Worm (Caenorhabditis elegans) whole organism, young adult: Measurements from ENCODE around the gene B0303.7.

Experiments
- C06A6.2 ChIP-seq: fragments of 200-800 bp; sonication (Bioruptor generic); conservative IDR thresholded peaks from 2 replicates; pipeline ENCODE4 v1.3.6; 2022; ENCODE audit warnings: missing genetic modification characterization, missing compliant biosample characterization
- C17E4.6 ChIP-seq: fragments of 200-800 bp; sonication (Bioruptor generic); IDR thresholded peaks from 2 replicates; pipeline ENCODE4 v1.3.6; 2022; ENCODE audit warnings: missing genetic modification reagents, missing genetic modification characterization, missing compliant biosample characterization
- F33H1.4 ChIP-seq: fragments of 200-800 bp; sonication (Bioruptor generic); IDR thresholded peaks from 2 replicates; pipeline ENCODE4 v1.3.6; 2022; ENCODE audit warnings: missing genetic modification reagents, missing genetic modification characterization, missing compliant biosample characterization
- F39B2.1 ChIP-seq: fragments of 200-800 bp; sonication (Bioruptor generic); IDR thresholded peaks from 2 replicates; pipeline ENCODE4 v1.3.6; 2022; ENCODE audit warnings: missing genetic modification reagents, missing genetic modification characterization, missing compliant biosample characterization
- F52B5.7 ChIP-seq: sonication (generic microtip); optimal IDR thresholded peaks from 2 replicates; lab custom pipeline; 2016; ENCODE audit warnings: mild to moderate bottlenecking, missing genetic modification characterization, missing compliant biosample characterization
- F57C9.4 ChIP-seq: sonication (generic microtip); optimal IDR thresholded peaks from 2 replicates; lab custom pipeline; 2017; ENCODE audit warnings: mild to moderate bottlenecking, missing genetic modification characterization, missing compliant biosample characterization
- K11D2.4 ChIP-seq: fragments of 200-800 bp; sonication (Bioruptor generic); IDR thresholded peaks from 2 replicates; pipeline ENCODE4 v1.3.6; 2022; ENCODE audit warnings: missing genetic modification reagents, missing genetic modification characterization, missing compliant biosample characterization
- Y53F4B.3 ChIP-seq: fragments of 200-800 bp; sonication (Bioruptor generic); IDR thresholded peaks from 2 replicates; pipeline ENCODE4 v1.3.6; 2022; ENCODE audit warnings: missing genetic modification reagents, missing genetic modification characterization, missing compliant biosample characterization
- Y53G8AR.9 ChIP-seq: fragments of 200-800 bp; sonication (Bioruptor generic); conservative IDR thresholded peaks from 2 replicates; pipeline ENCODE4 v1.3.6; 2022; ENCODE audit warnings: missing genetic modification reagents, missing genetic modification characterization, missing compliant biosample characterization
- Y79H2A.3 ChIP-seq: fragments of 200-800 bp; sonication (Bioruptor generic); conservative IDR thresholded peaks from 2 replicates; pipeline ENCODE4 v1.3.6; 2022; ENCODE audit warnings: missing genetic modification reagents, missing genetic modification characterization, missing compliant biosample characterization
- Y95B8A.8 ChIP-seq: fragments of 200-800 bp; sonication (Bioruptor generic); IDR thresholded peaks from 2 replicates; pipeline ENCODE4 v1.3.6; 2022; ENCODE audit warnings: missing genetic modification reagents, missing genetic modification characterization, missing compliant biosample characterization
- ZK185.1 ChIP-seq: sonication (generic microtip); optimal IDR thresholded peaks from 2 replicates; lab custom pipeline; 2016; ENCODE audit warnings: mild to moderate bottlenecking, missing genetic modification characterization, missing compliant biosample characterization; ENCODE audit not compliant: poor library complexity, severe bottlenecking
- ama-1 ChIP-seq, 3 experiments: fragments of 150-350 bp in 1 of 3; sonication (generic microtip) in 2 of 3; optimal IDR thresholded peaks; 2 replicates each; lab custom pipeline; 2014 to 2018; ENCODE audit warnings: missing biosample characterization in 2 of 3, missing genetic modification characterization in 2 of 3, missing genetic modification reagents in 2 of 3
- aptf-3 ChIP-seq: fragments of 200-800 bp; sonication (Bioruptor generic); IDR thresholded peaks from 2 replicates; pipeline ENCODE4 v1.3.6; 2022; ENCODE audit warnings: missing genetic modification characterization, missing compliant biosample characterization
- athp-1 ChIP-seq: sonication (generic microtip); optimal IDR thresholded peaks from 2 replicates; lab custom pipeline; 2017; ENCODE audit warnings: mild to moderate bottlenecking, missing genetic modification characterization, missing compliant biosample characterization
- bed-1 ChIP-seq: fragments of 200-800 bp; sonication (Bioruptor generic); IDR thresholded peaks from 2 replicates; pipeline ENCODE4 v1.3.6; 2022; ENCODE audit warnings: missing genetic modification reagents, missing genetic modification characterization, missing compliant biosample characterization
- bed-2 ChIP-seq: fragments of 200-800 bp; sonication (Bioruptor generic); IDR thresholded peaks from 2 replicates; pipeline ENCODE4 v1.3.6; 2022; ENCODE audit warnings: missing genetic modification reagents, missing genetic modification characterization, missing compliant biosample characterization
- cebp-2 ChIP-seq: fragments of 200-800 bp; sonication (Bioruptor generic); IDR thresholded peaks from 2 replicates; pipeline ENCODE4 v1.3.6; 2022; ENCODE audit warnings: missing genetic modification characterization, missing compliant biosample characterization
- die-1 ChIP-seq: sonication (generic microtip); optimal IDR thresholded peaks from 2 replicates; lab custom pipeline; 2016; ENCODE audit warnings: missing genotype, mild to moderate bottlenecking, missing genetic modification characterization, missing compliant biosample characterization
- dox-1 ChIP-seq: fragments of 200-800 bp; sonication (Bioruptor generic); IDR thresholded peaks from 2 replicates; pipeline ENCODE4 v1.3.6; 2022; ENCODE audit warnings: missing genetic modification reagents, missing genetic modification characterization, missing compliant biosample characterization
- dpff-1 ChIP-seq: sonication (generic microtip); optimal IDR thresholded peaks from 2 replicates; lab custom pipeline; 2017; ENCODE audit warnings: mild to moderate bottlenecking, missing genetic modification characterization, missing compliant biosample characterization
- efl-1 ChIP-seq: fragments of 150-350 bp; optimal IDR thresholded peaks from 2 replicates; lab custom pipeline; 2014; ENCODE audit warnings: missing biosample characterization, missing genetic modification reagents, missing genetic modification characterization
- ekl-4 ChIP-seq: fragments of 200-800 bp; sonication (Bioruptor generic); IDR thresholded peaks from 2 replicates; pipeline ENCODE4 v1.3.6; 2022; ENCODE audit warnings: missing genetic modification reagents, missing genetic modification characterization, missing compliant biosample characterization
- fkh-3 ChIP-seq: sonication (generic microtip); optimal IDR thresholded peaks from 2 replicates; lab custom pipeline; 2016; ENCODE audit warnings: mild to moderate bottlenecking, missing genetic modification characterization, missing compliant biosample characterization
- him-1 ChIP-seq: sonication (generic microtip); optimal IDR thresholded peaks from 2 replicates; lab custom pipeline; 2016; ENCODE audit warnings: missing genotype, missing genetic modification reagents, missing genetic modification characterization, missing compliant biosample characterization
- hlh-26 ChIP-seq: fragments of 200-800 bp; sonication (Bioruptor generic); conservative IDR thresholded peaks from 2 replicates; pipeline ENCODE4 v1.3.6; 2022; ENCODE audit warnings: missing genetic modification reagents, missing genetic modification characterization, missing compliant biosample characterization
- hmg-20 ChIP-seq: fragments of 200-800 bp; sonication (Bioruptor generic); IDR thresholded peaks from 2 replicates; pipeline ENCODE4 v1.3.6; 2022; ENCODE audit warnings: missing genetic modification reagents, missing genetic modification characterization, missing compliant biosample characterization
- lin-35 ChIP-seq, 3 experiments: fragments of 150-350 bp in 2 of 3; sonication (generic microtip) in 1 of 3; optimal IDR thresholded peaks; 2 replicates each; lab custom pipeline; 2014 to 2018; ENCODE audit warnings: missing biosample characterization in 3 of 3, missing genetic modification characterization in 3 of 3, missing genetic modification reagents in 3 of 3
- lir-1 ChIP-seq: fragments of 200-800 bp; sonication (Bioruptor generic); conservative IDR thresholded peaks from 2 replicates; pipeline ENCODE4 v1.3.6; 2022; ENCODE audit warnings: missing genetic modification reagents, missing genetic modification characterization, missing compliant biosample characterization
- lsl-1 ChIP-seq: fragments of 200-800 bp; sonication (Bioruptor generic); optimal IDR thresholded peaks from 2 replicates; lab custom pipeline; 2018; ENCODE audit warnings: mild to moderate bottlenecking, missing genetic modification characterization, moderate library complexity, missing compliant biosample characterization
- madf-10 ChIP-seq: sonication (generic microtip); optimal IDR thresholded peaks from 2 replicates; lab custom pipeline; 2016; ENCODE audit warnings: mild to moderate bottlenecking, missing genetic modification characterization, missing compliant biosample characterization
- madf-8 ChIP-seq: fragments of 200-800 bp; sonication (Bioruptor generic); conservative IDR thresholded peaks from 2 replicates; pipeline ENCODE4 v1.3.6; 2022; ENCODE audit warnings: missing genetic modification reagents, missing genetic modification characterization, missing compliant biosample characterization
- mes-4 ChIP-seq: sonication (generic microtip); optimal IDR thresholded peaks from 2 replicates; lab custom pipeline; 2016; ENCODE audit warnings: missing genotype, missing genetic modification characterization, missing compliant biosample characterization
- nfya-2 ChIP-seq: fragments of 200-800 bp; sonication (Bioruptor generic); IDR thresholded peaks from 2 replicates; pipeline ENCODE4 v1.3.6; 2022; ENCODE audit warnings: missing genetic modification reagents, missing genetic modification characterization, missing compliant biosample characterization
- nhr-27 ChIP-seq: fragments of 200-800 bp; sonication (Bioruptor generic); optimal IDR thresholded peaks from 2 replicates; lab custom pipeline; 2018; ENCODE audit warnings: mild to moderate bottlenecking, missing genetic modification characterization, moderate library complexity, missing compliant biosample characterization
- nhr-80 ChIP-seq: sonication (generic microtip); optimal IDR thresholded peaks from 2 replicates; lab custom pipeline; 2016; ENCODE audit warnings: missing genetic modification characterization, missing compliant biosample characterization
- nhr-90 ChIP-seq: sonication (generic microtip); optimal IDR thresholded peaks from 2 replicates; lab custom pipeline; 2016; ENCODE audit warnings: missing genotype, mild to moderate bottlenecking, missing genetic modification characterization, missing compliant biosample characterization
- pbrm-1 ChIP-seq: fragments of 200-800 bp; sonication (Bioruptor generic); IDR thresholded peaks from 2 replicates; pipeline ENCODE4 v1.3.6; 2022; ENCODE audit warnings: missing genetic modification reagents, missing genetic modification characterization, missing compliant biosample characterization
- pha-4 ChIP-seq: fragments of 150-350 bp; sonication (generic microtip); optimal IDR thresholded peaks from 2 replicates; lab custom pipeline; 2014; ENCODE audit warnings: missing biosample characterization, missing genetic modification reagents, missing genetic modification characterization
- sea-2 ChIP-seq: fragments of 200-800 bp; sonication (Bioruptor generic); IDR thresholded peaks from 2 replicates; pipeline ENCODE4 v1.3.6; 2022; ENCODE audit warnings: missing genetic modification characterization, missing compliant biosample characterization
- snpc-4 ChIP-seq, 5 experiments: fragments of 150-350 bp in 1 of 5; sonication (generic microtip) in 4 of 5; optimal IDR thresholded peaks; 2 replicates each; lab custom pipeline; 2014 to 2018; ENCODE audit warnings: missing genetic modification characterization in 5 of 5, missing biosample characterization in 3 of 5, antibody characterized with exemption in 2 of 5, mild to moderate bottlenecking in 2 of 5, missing compliant biosample characterization in 2 of 5, missing genotype in 2 of 5, moderate library complexity in 2 of 5, missing genetic modification reagents in 1 of 5
- tbx-9 ChIP-seq: sonication (generic microtip); optimal IDR thresholded peaks from 2 replicates; lab custom pipeline; 2016; ENCODE audit warnings: borderline replicate concordance, missing genetic modification characterization, inconsistent platforms, missing compliant biosample characterization
- xnd-1 ChIP-seq: sonication (generic microtip); optimal IDR thresholded peaks from 2 replicates; lab custom pipeline; 2016; ENCODE audit warnings: missing genotype, missing genetic modification reagents, missing genetic modification characterization, missing compliant biosample characterization
- zim-3 ChIP-seq: sonication (generic microtip); optimal IDR thresholded peaks from 2 replicates; lab custom pipeline; 2017; ENCODE audit warnings: mild to moderate bottlenecking, missing genetic modification characterization, moderate library complexity, missing compliant biosample characterization
- ztf-18 ChIP-seq: sonication (generic microtip); optimal IDR thresholded peaks from 2 replicates; lab custom pipeline; 2016; ENCODE audit warnings: missing genotype, mild to moderate bottlenecking, missing genetic modification characterization, missing compliant biosample characterization
- ztf-25 ChIP-seq: fragments of 200-800 bp; sonication (Bioruptor generic); IDR thresholded peaks from 2 replicates; pipeline ENCODE4 v1.3.6; 2022; ENCODE audit warnings: missing genetic modification reagents, missing genetic modification characterization, missing compliant biosample characterization
- ztf-26 ChIP-seq: sonication (generic microtip); optimal IDR thresholded peaks from 2 replicates; lab custom pipeline; 2017; ENCODE audit warnings: missing genetic modification characterization, missing compliant biosample characterization

The B0303.7 gene

DNA sequence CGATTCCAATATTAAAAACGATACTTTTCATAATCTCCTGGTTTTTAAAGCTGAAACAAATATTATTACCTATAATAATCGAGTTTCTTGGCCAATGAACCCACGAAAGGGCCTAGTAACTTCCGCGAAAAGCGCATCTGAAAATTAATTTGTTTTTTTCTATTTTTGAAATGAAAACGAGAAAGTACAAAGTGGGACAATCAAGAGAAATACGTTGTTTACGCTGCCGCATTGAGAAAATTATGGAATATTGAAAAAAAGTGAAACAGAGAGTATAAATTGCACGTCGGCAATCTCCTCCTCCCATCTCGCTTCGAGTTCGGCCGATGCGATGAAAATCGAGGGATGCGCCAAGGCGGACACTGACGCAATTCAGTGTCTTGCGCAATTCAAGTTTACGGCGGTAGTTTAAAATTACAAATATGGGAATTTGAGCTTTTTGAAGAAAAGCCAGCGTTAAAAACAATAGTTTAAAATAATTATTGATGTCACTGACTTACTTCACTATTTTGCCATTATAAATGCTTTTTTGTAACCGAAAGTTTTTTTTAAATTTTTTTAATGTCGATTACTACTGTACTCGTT lies 47.9 kb downstream of the B0303.7 start, which contains the start of gene pdhk-2 (continued):
- peak; percentile 27 for TF ChIP-seq die-1 (tag; lab: Kevin White, UChicago)
- peak; percentile 79 for TF ChIP-seq nhr-80 (tag; lab: Kevin White, UChicago)
- TF ChIP-seq aptf-3 (GFP tag; lab: Robert Waterston, UW): no peak
- peak; percentile 78 for TF ChIP-seq F33H1.4 (GFP tag; lab: Robert Waterston, UW)
- no peak for TF ChIP-seq cebp-2 (GFP tag; lab: Robert Waterston, UW)
- TF ChIP-seq dpff-1 (tag; lab: Kevin White, UChicago): no peak
- TF ChIP-seq snpc-4 (GFP tag; optimal IDR thresholded peaks at IDR 0.05; lab: Kevin White, UChicago): no peak
- TF ChIP-seq snpc-4 (tag; optimal IDR thresholded peaks at IDR 0.05; lab: Kevin White, UChicago): peak; percentile 62 to 78 (median 72)
- no peak for TF ChIP-seq zim-3 (tag; lab: Kevin White, UChicago)
- TF ChIP-seq pbrm-1 (GFP tag; lab: Robert Waterston, UW): peak; percentile 89
- peak; percentile 76 for TF ChIP-seq xnd-1
- peak; percentile 25 for TF ChIP-seq nhr-90
- peak; percentile 88 for TF ChIP-seq ekl-4 (GFP tag; lab: Robert Waterston, UW)
- no peak for TF ChIP-seq fkh-3
- TF ChIP-seq hlh-26: no peak
- TF ChIP-seq C06A6.2 (GFP tag; lab: Robert Waterston, UW): peak; percentile 71; the same call in 1 of the 2 replicates
- TF ChIP-seq dox-1 (GFP tag; lab: Robert Waterston, UW): peak; percentile 95
- TF ChIP-seq him-1 (tag; lab: Kevin White, UChicago): peak; percentile 92
- 0 out of 2 replicates have a peak, but pooled peaks have one; percentile 24 for TF ChIP-seq Y53F4B.3 (GFP tag; lab: Robert Waterston, UW)
- no peak for TF ChIP-seq nhr-27 (tag; lab: Kevin White, UChicago)
- peak; percentile 21 for TF ChIP-seq ama-1 (optimal IDR thresholded peaks at IDR 0.05; lab: Kevin White, UChicago)
- no peak for TF ChIP-seq ama-1 (GFP tag; optimal IDR thresholded peaks at IDR 0.05; lab: Kevin White, UChicago)
- peak; percentile 81 for TF ChIP-seq ztf-26 (tag; lab: Kevin White, UChicago)
- no peak for TF ChIP-seq ztf-25
- TF ChIP-seq C17E4.6: peak; percentile 67; the same call in 1 of the 2 replicates
- 0 out of 2 replicates have a peak, but pooled peaks have one; percentile 21 for TF ChIP-seq bed-1
- no peak for TF ChIP-seq tbx-9 (tag; lab: Kevin White, UChicago)
- TF ChIP-seq lsl-1 (GFP tag; lab: Kevin White, UChicago): peak; percentile 77
- no peak for TF ChIP-seq F39B2.1
- peak; percentile 92 for TF ChIP-seq efl-1
- TF ChIP-seq ZK185.1 (tag; lab: Kevin White, UChicago): peak; percentile 89
- 0 out of 2 replicates have a peak, but pooled peaks have one; percentile 67 for TF ChIP-seq Y95B8A.8
- peak; percentile 73 for TF ChIP-seq madf-8
- TF ChIP-seq hmg-20: peak; percentile 75; the same call in 1 of the 2 replicates
- peak; percentile 15 for TF ChIP-seq mes-4
- peak; percentile 90 for TF ChIP-seq Y53G8AR.9 (GFP tag; lab: Robert Waterston, UW)
- peak; percentile 99 for TF ChIP-seq ztf-18 (tag; lab: Kevin White, UChicago)
- 0 out of 2 replicates have a peak, but pooled peaks have one; percentile 45 for TF ChIP-seq Y79H2A.3 (GFP tag; lab: Robert Waterston, UW)
- no peak for TF ChIP-seq F57C9.4
- peak; percentile 74 for TF ChIP-seq lir-1 (GFP tag; lab: Robert Waterston, UW)
- TF ChIP-seq F52B5.7 (tag; lab: Kevin White, UChicago): no peak
- no peak; the same call in none of the 2 replicates for TF ChIP-seq K11D2.4
- TF ChIP-seq madf-10 (tag; lab: Kevin White, UChicago): peak; percentile 70
- TF ChIP-seq athp-1 (tag; lab: Kevin White, UChicago): peak; percentile 71
- TF ChIP-seq bed-2: no peak
- TF ChIP-seq lin-35 (GFP tag; optimal IDR thresholded peaks at IDR 0.05; lab: Kevin White, UChicago): peak; percentile 85 to 98 (median 89)
- TF ChIP-seq pha-4 (tag; lab: Kevin White, UChicago): peak; percentile 46
- TF ChIP-seq sea-2 (GFP tag; lab: Robert Waterston, UW): no peak
- TF ChIP-seq nfya-2 (GFP tag; lab: Robert Waterston, UW): no peak
